Worm (Caenorhabditis elegans): ENCODE results near the gene F52B11.2.

Gene F52B11.2

DNA sequence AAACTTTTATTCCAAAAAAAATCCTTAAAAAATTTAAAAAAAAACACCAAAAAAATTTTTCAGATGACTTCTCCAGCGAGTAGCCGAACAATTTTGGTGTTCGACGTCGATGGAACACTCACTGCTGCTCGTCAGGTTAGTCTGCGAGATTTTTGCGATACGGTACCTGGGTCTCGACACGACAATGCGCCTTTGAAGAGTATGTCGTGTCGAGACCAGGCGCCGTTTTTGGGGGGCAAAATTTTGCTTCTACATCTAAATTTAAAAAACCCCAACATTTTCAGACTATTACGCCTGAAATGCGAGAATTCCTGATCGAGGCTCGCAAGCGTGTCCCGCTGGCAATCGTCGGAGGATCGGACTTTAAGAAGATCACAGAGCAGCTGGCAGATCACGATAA, at the start of gene F52B11.2:
TSS of gene F52B11.2 (plus strand) at position 64 of the 400 bp plus-strand sequence.
- TF ChIP-seq ceh-16 (tag; optimal IDR thresholded peaks at IDR 0.05) = no peak
- no peak for TF ChIP-seq snpc-4 (tag; optimal IDR thresholded peaks at IDR 0.05)
- no peak for TF ChIP-seq nhr-67 (tag; optimal IDR thresholded peaks at IDR 0.05)
- no peak for TF ChIP-seq ama-1 (optimal IDR thresholded peaks at IDR 0.05)
- no peak for TF ChIP-seq ceh-82 (tag; optimal IDR thresholded peaks at IDR 0.05)
- no peak for TF ChIP-seq egl-27 (tag; optimal IDR thresholded peaks at IDR 0.05)
- no peak for TF ChIP-seq lin-15B (tag; optimal IDR thresholded peaks at IDR 0.05)
- TF ChIP-seq nhr-11 (tag; optimal IDR thresholded peaks at IDR 0.05) = no peak
- TF ChIP-seq nhr-43 (tag; optimal IDR thresholded peaks at IDR 0.05; ENCODE audit: poor library complexity, severe bottlenecking) = no peak
- no peak for TF ChIP-seq sea-2 (GFP tag; optimal IDR thresholded peaks at IDR 0.05)

DNA sequence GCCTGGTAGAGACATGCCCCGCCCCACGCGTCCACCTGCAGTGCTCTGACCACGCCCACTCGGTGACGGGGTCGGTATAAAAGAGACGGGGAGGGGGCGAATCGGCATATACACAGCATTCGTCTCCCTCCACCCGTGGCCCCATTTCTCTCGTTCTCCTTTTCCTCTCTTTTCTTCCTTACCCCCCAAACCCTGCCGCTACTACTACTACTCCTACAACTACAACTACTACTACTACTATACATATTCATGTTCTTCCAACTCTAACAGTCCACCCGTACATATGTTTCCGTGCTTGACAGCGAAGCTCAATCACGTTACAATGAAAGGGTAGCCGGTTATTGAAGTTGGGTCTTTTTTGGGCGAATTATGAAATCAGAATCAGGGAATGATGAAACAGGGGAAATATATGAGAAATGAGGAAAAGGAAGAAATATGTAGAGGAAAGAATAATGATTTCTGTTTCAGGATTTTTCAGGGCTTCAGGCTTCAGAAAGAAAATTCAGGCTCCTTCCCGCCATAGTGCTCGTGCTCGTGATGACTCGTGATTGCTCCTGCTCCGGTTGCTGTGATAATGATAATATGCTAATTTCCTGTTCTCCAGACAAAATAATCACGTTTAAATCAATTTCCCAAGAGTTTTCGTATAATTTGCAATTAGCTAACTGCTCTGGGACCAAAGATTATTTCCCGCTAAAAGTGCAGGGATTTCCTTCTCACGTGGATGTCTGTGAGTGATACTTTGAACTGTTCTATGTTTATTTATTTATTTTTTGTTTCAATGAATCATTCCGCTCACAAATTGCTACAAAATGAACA, 49.4 kb upstream of the F52B11.2 start:
- TF ChIP-seq nhr-237 (tag; optimal IDR thresholded peaks at IDR 0.05) (no peak), jun-1 (tag; optimal IDR thresholded peaks at IDR 0.05) (no peak), pha-4 (tag; optimal IDR thresholded peaks at IDR 0.05) (peak; percentile 83), ztf-4 (tag; optimal IDR thresholded peaks at IDR 0.05) (peak; percentile 31), ztf-11 (tag; optimal IDR thresholded peaks at IDR 0.05) (no peak), lin-39 (tag; optimal IDR thresholded peaks at IDR 0.05) (peak; percentile 94), hmg-11 (tag; optimal IDR thresholded peaks at IDR 0.05) (peak; percentile 4), mml-1 (tag; optimal IDR thresholded peaks at IDR 0.05) (no peak), unc-39 (tag; optimal IDR thresholded peaks at IDR 0.05) (no peak), nhr-76 (tag; optimal IDR thresholded peaks at IDR 0.05) (peak; percentile 15), nhr-23 (tag; optimal IDR thresholded peaks at IDR 0.05) (peak; percentile 74), eor-1 (tag; optimal IDR thresholded peaks at IDR 0.05) (no peak), elt-1 (tag; optimal IDR thresholded peaks at IDR 0.05) (no peak), nfya-1 (tag; optimal IDR thresholded peaks at IDR 0.05; ENCODE audit: insufficient read depth) (peak; percentile 95), nhr-77 (tag; optimal IDR thresholded peaks at IDR 0.05) (no peak), ceh-16 (tag; optimal IDR thresholded peaks at IDR 0.05) (no peak), unc-62 (GFP tag; optimal IDR thresholded peaks at IDR 0.05) (peak; percentile 5), lin-15B (tag; optimal IDR thresholded peaks at IDR 0.05) (peak; percentile 71), nhr-67 (tag; optimal IDR thresholded peaks at IDR 0.05) (peak; percentile 64), nhr-43 (tag; optimal IDR thresholded peaks at IDR 0.05; ENCODE audit: poor library complexity, severe bottlenecking) (peak; percentile 85), fkh-2 (tag; optimal IDR thresholded peaks at IDR 0.05) (peak; percentile 34), egl-27 (tag; optimal IDR thresholded peaks at IDR 0.05) (no peak), egl-5 (tag; optimal IDR thresholded peaks at IDR 0.05) (peak; percentile 51), sea-2 (GFP tag; optimal IDR thresholded peaks at IDR 0.05) (no peak), R02D3.7 (tag; optimal IDR thresholded peaks at IDR 0.05) (peak; percentile 42), ama-1 (optimal IDR thresholded peaks at IDR 0.05) (peak; percentile 100), aly-2 (tag; optimal IDR thresholded peaks at IDR 0.05) (peak; percentile 87), nhr-28 (tag; optimal IDR thresholded peaks at IDR 0.05) (no peak), ceh-82 (tag; optimal IDR thresholded peaks at IDR 0.05) (peak; percentile 79), fkh-10 (GFP tag; optimal IDR thresholded peaks at IDR 0.05) (peak; percentile 57), skn-1 (tag; optimal IDR thresholded peaks at IDR 0.05) (peak; percentile 81), snpc-4 (tag; optimal IDR thresholded peaks at IDR 0.05) (no peak), fos-1 (tag; optimal IDR thresholded peaks at IDR 0.05) (peak; percentile 44), nhr-25 (tag; optimal IDR thresholded peaks at IDR 0.05) (peak; percentile 28), tbx-2 (tag; optimal IDR thresholded peaks at IDR 0.05) (peak; percentile 79), ceh-9 (tag; optimal IDR thresholded peaks at IDR 0.05) (no peak), nhr-11 (tag; optimal IDR thresholded peaks at IDR 0.05) (no peak), pqm-1 (tag; optimal IDR thresholded peaks at IDR 0.05) (peak; percentile 49), daf-12 (tag; optimal IDR thresholded peaks at IDR 0.05) (no peak), mdl-1 (tag; optimal IDR thresholded peaks at IDR 0.05) (peak; percentile 77), lsy-12 (tag; optimal IDR thresholded peaks at IDR 0.05) (peak; percentile 80), zag-1 (tag; optimal IDR thresholded peaks at IDR 0.05) (no peak), elt-3 (tag; optimal IDR thresholded peaks at IDR 0.05) (peak in 1 of 3 experiments; percentile 39), elt-2 (tag; optimal IDR thresholded peaks at IDR 0.05) (no peak), ceh-28 (tag; optimal IDR thresholded peaks at IDR 0.05) (peak; percentile 79), nhr-12 (tag; optimal IDR thresholded peaks at IDR 0.05) (no peak), ZK546.5 (tag; optimal IDR thresholded peaks at IDR 0.05) (no peak)

Data from whole organism, L3 larva.